Worm (Caenorhabditis elegans): Measurements from ENCODE around the gene psd-1.

The psd-1 gene

ce11 chrIII:7296092-7296668 is 21.0 kb upstream of the psd-1 start (continued):
- TF ChIP-seq hlh-11 (tag; optimal IDR thresholded peaks at IDR 0.05): peak; percentile 21
- no peak for TF ChIP-seq rbr-2 (tag; optimal IDR thresholded peaks at IDR 0.05)
- no peak for TF ChIP-seq madf-5 (GFP tag; IDR thresholded peaks at IDR 0.05)
- TF ChIP-seq jun-1 (tag; optimal IDR thresholded peaks at IDR 0.05): no peak
- TF ChIP-seq hmg-1.1 (GFP tag; IDR thresholded peaks at IDR 0.05): no peak
- TF ChIP-seq nhr-25 (tag; optimal IDR thresholded peaks at IDR 0.05; ENCODE audit: borderline replicate concordance, insufficient read depth): peak; percentile 37
- peak; percentile 29 for TF ChIP-seq mep-1 (tag; optimal IDR thresholded peaks at IDR 0.05)
- TF ChIP-seq F10B5.3 (tag; optimal IDR thresholded peaks at IDR 0.05): no peak
- TF ChIP-seq T26A8.4 (GFP tag; IDR thresholded peaks at IDR 0.05): no peak
- no peak for TF ChIP-seq nhr-76 (tag; optimal IDR thresholded peaks at IDR 0.05)
- TF ChIP-seq ztf-11 (tag; optimal IDR thresholded peaks at IDR 0.05): no peak
- no peak for TF ChIP-seq ceh-32 (tag; optimal IDR thresholded peaks at IDR 0.05; ENCODE audit: poor library complexity)
- TF ChIP-seq hif-1 (tag; optimal IDR thresholded peaks at IDR 0.05): no peak
- TF ChIP-seq lin-13 (GFP tag; optimal IDR thresholded peaks at IDR 0.05): no peak
- no peak for TF ChIP-seq ceh-20 (GFP tag; IDR thresholded peaks at IDR 0.05)
- peak; percentile 13 for TF ChIP-seq aha-1 (tag)
- TF ChIP-seq zag-1 (tag; optimal IDR thresholded peaks at IDR 0.05): no peak
- no peak for TF ChIP-seq dve-1 (tag; optimal IDR thresholded peaks at IDR 0.05; ENCODE audit: insufficient read depth)
- TF ChIP-seq Y75B8A.6 (GFP tag; IDR thresholded peaks at IDR 0.05): no peak
- TF ChIP-seq snpc-1.2 (GFP tag; IDR thresholded peaks at IDR 0.05): no peak
- TF ChIP-seq nhr-10 (tag; optimal IDR thresholded peaks at IDR 0.05): no peak

- TF ChIP-seq nhr-41 (GFP tag; IDR thresholded peaks at IDR 0.05) (no peak), lsy-2 (tag; optimal IDR thresholded peaks at IDR 0.05) (peak in 1 of 2 experiments; percentile 87), aha-1 (tag) (peak; percentile 21), mes-2 (tag; optimal IDR thresholded peaks at IDR 0.05; ENCODE audit: poor library complexity, severe bottlenecking) (peak; percentile 27), lin-38 (GFP tag; IDR thresholded peaks at IDR 0.05) (no peak), unc-130 (GFP tag; optimal IDR thresholded peaks at IDR 0.05) (peak; percentile 31)
These were observed 18.0 kb upstream of the psd-1 start, which contains the start of gene cwf-19L2 for ce11 chrIII:7293075-7293684. Gene cwf-19L2 (plus strand): TSS chrIII:7293634.

- TF ChIP-seq unc-62 (GFP tag; optimal IDR thresholded peaks at IDR 0.05 in 1 of 2) (no peak), unc-62 (tag; optimal IDR thresholded peaks at IDR 0.05) (no peak), hlh-30 (tag; optimal IDR thresholded peaks at IDR 0.05; ENCODE audit: insufficient read depth) (peak; percentile 76), cey-2 (tag; optimal IDR thresholded peaks at IDR 0.05; ENCODE audit: borderline replicate concordance, insufficient read depth) (no peak), mxl-3 (GFP tag; optimal IDR thresholded peaks at IDR 0.05) (peak; percentile 90), nhr-28 (tag; optimal IDR thresholded peaks at IDR 0.05) (peak; percentile 38), lsy-2 (tag; optimal IDR thresholded peaks at IDR 0.05) (peak in 1 of 2 experiments; percentile 49), mdl-1 (tag; optimal IDR thresholded peaks at IDR 0.05) (peak in 1 of 2 experiments; percentile 75), mep-1 (tag; optimal IDR thresholded peaks at IDR 0.05) (peak; percentile 31), nhr-48 (tag; optimal IDR thresholded peaks at IDR 0.05) (no peak), mes-2 (tag; optimal IDR thresholded peaks at IDR 0.05; ENCODE audit: poor library complexity, severe bottlenecking) (peak; percentile 8), aha-1 (tag) (peak; percentile 91)
These were observed 17.4 kb upstream of the psd-1 start for ce11 chrIII:7292569-7292968.

ce11 chrIII:7291216-7291615 is 16.0 kb upstream of the psd-1 start:
- TF ChIP-seq unc-62 (GFP tag; optimal IDR thresholded peaks at IDR 0.05 in 1 of 2) (peak in 1 of 2 experiments; percentile 52), unc-62 (tag; optimal IDR thresholded peaks at IDR 0.05) (no peak), attf-4 (tag; optimal IDR thresholded peaks at IDR 0.05) (no peak), nhr-6 (tag; optimal IDR thresholded peaks at IDR 0.05) (no peak)
